Worm (Caenorhabditis elegans): ENCODE measurements around the gene oig-5.

- no peak for TF ChIP-seq ztf-3 (GFP tag; optimal IDR thresholded peaks at IDR 0.05)
- TF ChIP-seq ztf-6 (GFP tag; IDR thresholded peaks at IDR 0.05): no peak
Observed at ce11 chrIV:14826151-14826757, 19.3 kb downstream of the oig-5 start.
